Worm (Caenorhabditis elegans) whole organism, L3 larva: ENCODE data around the gene best-4.
A peak's percentile ranks its signal among the peaks of the same experiment; 100 is the strongest.

Experiments
- R02D3.7 ChIP-seq: fragments of 150-350 bp; optimal IDR thresholded peaks from 2 replicates; lab custom pipeline; 2014; ENCODE audit warnings: missing biosample characterization, missing genetic modification characterization
- ZK546.5 ChIP-seq: sonication (generic microtip); optimal IDR thresholded peaks from 2 replicates; lab custom pipeline; 2017; ENCODE audit warnings: missing biosample characterization, missing genetic modification characterization
- elt-3 ChIP-seq, 3 experiments: fragments of 150-350 bp in 1 of 3; sonication (generic microtip) in 2 of 3; optimal IDR thresholded peaks; 2 replicates in 2 of 3; 4 replicates in 1 of 3; lab custom pipeline; 2014 to 2017; ENCODE audit warnings: missing biosample characterization in 3 of 3, missing genetic modification characterization in 3 of 3
- fkh-10 ChIP-seq: sonication (generic microtip); optimal IDR thresholded peaks from 2 replicates; lab custom pipeline; 2017; ENCODE audit warnings: missing biosample characterization, missing genetic modification reagents, missing genetic modification characterization
- fkh-2 ChIP-seq: fragments of 150-350 bp; optimal IDR thresholded peaks from 2 replicates; lab custom pipeline; 2014; ENCODE audit warnings: missing biosample characterization, missing genetic modification reagents, missing genetic modification characterization
- nhr-11 ChIP-seq: fragments of 150-350 bp; optimal IDR thresholded peaks from 2 replicates; lab custom pipeline; 2014; ENCODE audit warnings: missing biosample characterization, missing genetic modification characterization
- nhr-237 ChIP-seq: fragments of 150-350 bp; optimal IDR thresholded peaks from 2 replicates; lab custom pipeline; 2014; ENCODE audit warnings: missing biosample characterization, missing genetic modification characterization
- nhr-76 ChIP-seq: fragments of 150-350 bp; sonication (generic microtip); optimal IDR thresholded peaks from 5 replicates; lab custom pipeline; 2014; ENCODE audit warnings: missing biosample characterization, missing genetic modification characterization
- nhr-77 ChIP-seq: fragments of 150-350 bp; optimal IDR thresholded peaks from 2 replicates; lab custom pipeline; 2014; ENCODE audit warnings: missing biosample characterization, missing genetic modification characterization
- pha-4 ChIP-seq: fragments of 150-350 bp; optimal IDR thresholded peaks from 2 replicates; lab custom pipeline; 2014; ENCODE audit warnings: missing biosample characterization, missing genetic modification reagents, missing genetic modification characterization
- pqm-1 ChIP-seq: fragments of 150-350 bp; optimal IDR thresholded peaks from 2 replicates; lab custom pipeline; 2017; ENCODE audit warnings: missing biosample characterization, missing genetic modification characterization, inconsistent platforms
- snpc-4 ChIP-seq: fragments of 150-350 bp; optimal IDR thresholded peaks from 2 replicates; lab custom pipeline; 2014; ENCODE audit warnings: missing biosample characterization, missing genetic modification characterization
- ztf-11 ChIP-seq: fragments of 150-350 bp; optimal IDR thresholded peaks from 2 replicates; lab custom pipeline; 2014; ENCODE audit warnings: missing biosample characterization, missing genetic modification characterization
- ztf-4 ChIP-seq: fragments of 150-350 bp; optimal IDR thresholded peaks from 2 replicates; lab custom pipeline; 2014; ENCODE audit warnings: missing biosample characterization, missing genetic modification characterization

DNA sequence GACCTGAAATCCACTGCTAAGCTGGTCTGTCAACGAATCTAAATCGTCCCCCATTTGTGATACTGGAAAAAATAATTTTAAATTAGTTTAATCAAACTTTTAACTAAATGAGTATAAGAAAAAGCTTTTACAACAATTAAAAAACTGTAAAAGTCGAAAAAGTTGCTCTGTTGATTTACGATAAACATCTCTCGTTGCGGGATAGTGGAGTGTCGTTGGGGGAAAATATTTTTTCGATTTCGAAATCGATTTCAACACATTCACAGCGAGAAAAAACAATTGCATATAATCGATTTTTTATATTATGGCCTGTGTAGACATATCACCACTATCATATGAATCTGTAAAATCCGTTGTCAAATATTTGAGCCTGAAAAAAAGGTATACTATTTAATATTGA is 19.8 kb upstream of the best-4 start, which contains the start of the genes F23F1.5 and fbxc-54:
- TF ChIP-seq ztf-11 (tag; lab: Kevin White, UChicago) (no peak), ZK546.5 (tag; lab: Kevin White, UChicago) (no peak), snpc-4 (tag; lab: Kevin White, UChicago) (no peak), fkh-2 (no peak), fkh-10 (GFP tag; lab: Kevin White, UChicago) (no peak), ztf-4 (no peak), R02D3.7 (tag; lab: Kevin White, UChicago) (peak; percentile 58), elt-3 (tag; optimal IDR thresholded peaks at IDR 0.05; lab: Kevin White, UChicago) (no peak), nhr-77 (tag; lab: Kevin White, UChicago) (no peak), nhr-76 (no peak), nhr-237 (no peak), pqm-1 (tag; lab: Kevin White, UChicago) (no peak), pha-4 (tag; lab: Kevin White, UChicago) (no peak), nhr-11 (tag; lab: Kevin White, UChicago) (no peak)
